Worm (Caenorhabditis elegans) whole organism, mixed stage, embryonic: Measurements from ENCODE around the gene F09B9.5.

Experiments used
- M03D4.4 ChIP-seq: sonication (generic microtip); optimal IDR thresholded peaks from 2 replicates; lab custom pipeline; 2017; ENCODE audit warnings: mild to moderate bottlenecking, missing genetic modification characterization, missing compliant biosample characterization
- bed-3 ChIP-seq: fragments of 200-800 bp; sonication (Bioruptor generic); optimal IDR thresholded peaks from 3 replicates; lab custom pipeline; 2018; ENCODE audit warnings: mild to moderate bottlenecking, missing genetic modification characterization, moderate library complexity, missing compliant biosample characterization
- blmp-1 ChIP-seq: fragments of 150-350 bp; optimal IDR thresholded peaks from 2 replicates; lab custom pipeline; 2014; ENCODE audit warnings: missing biosample characterization, missing genetic modification characterization
- ceh-39 ChIP-seq: fragments of 150-350 bp; optimal IDR thresholded peaks from 2 replicates; lab custom pipeline; 2014; ENCODE audit warnings: missing biosample characterization, missing genetic modification characterization
- ceh-43 ChIP-seq: fragments of 200-800 bp; sonication (Bioruptor generic); optimal IDR thresholded peaks from 2 replicates; lab custom pipeline; 2018; ENCODE audit warnings: mild to moderate bottlenecking, missing genetic modification characterization, moderate library complexity, missing compliant biosample characterization
- ceh-83 ChIP-seq: fragments of 200-800 bp; sonication (Bioruptor generic); optimal IDR thresholded peaks from 2 replicates; lab custom pipeline; 2018; ENCODE audit warnings: mild to moderate bottlenecking, missing genetic modification characterization, missing compliant biosample characterization
- ces-1 ChIP-seq: fragments of 150-350 bp; optimal IDR thresholded peaks from 2 replicates; lab custom pipeline; 2014; ENCODE audit warnings: missing biosample characterization, missing genetic modification reagents, missing genetic modification characterization
- cnd-1 ChIP-seq: fragments of 200-800 bp; sonication (Bioruptor generic); optimal IDR thresholded peaks from 2 replicates; lab custom pipeline; 2018; ENCODE audit warnings: mild to moderate bottlenecking, missing genetic modification characterization, missing compliant biosample characterization
- drap-1 ChIP-seq: fragments of 200-800 bp; sonication (Bioruptor generic); optimal IDR thresholded peaks from 3 replicates; lab custom pipeline; 2018; ENCODE audit warnings: mild to moderate bottlenecking, missing genetic modification characterization, missing compliant biosample characterization
- elt-1 ChIP-seq: sonication (generic microtip); optimal IDR thresholded peaks from 2 replicates; lab custom pipeline; 2017; ENCODE audit warnings: missing genetic modification characterization, mild to moderate bottlenecking, missing compliant biosample characterization, antibody characterized with exemption, moderate library complexity, borderline replicate concordance; ENCODE audit not compliant: insufficient read depth
- elt-3 ChIP-seq: fragments of 150-350 bp; optimal IDR thresholded peaks from 2 replicates; lab custom pipeline; 2014; ENCODE audit warnings: missing biosample characterization, missing genetic modification characterization
- flh-1 ChIP-seq: fragments of 200-800 bp; sonication (Bioruptor generic); optimal IDR thresholded peaks from 2 replicates; lab custom pipeline; 2018; ENCODE audit warnings: mild to moderate bottlenecking, missing genetic modification characterization, moderate library complexity, missing compliant biosample characterization
- ham-2 ChIP-seq: fragments of 200-800 bp; sonication (Bioruptor generic); optimal IDR thresholded peaks from 2 replicates; lab custom pipeline; 2018; ENCODE audit warnings: mild to moderate bottlenecking, missing genetic modification characterization, missing compliant biosample characterization
- hlh-1 ChIP-seq: fragments of 150-350 bp; optimal IDR thresholded peaks from 2 replicates; lab custom pipeline; 2014; ENCODE audit warnings: missing biosample characterization, missing genetic modification reagents, missing genetic modification characterization
- lin-13 ChIP-seq: fragments of 150-350 bp; optimal IDR thresholded peaks from 2 replicates; lab custom pipeline; 2014; ENCODE audit warnings: missing biosample characterization, missing genetic modification characterization
- lin-32 ChIP-seq: fragments of 200-800 bp; sonication (Bioruptor generic); optimal IDR thresholded peaks from 2 replicates; lab custom pipeline; 2018; ENCODE audit warnings: mild to moderate bottlenecking, missing genetic modification characterization, missing compliant biosample characterization
- lsy-2 ChIP-seq: fragments of 150-350 bp; optimal IDR thresholded peaks from 2 replicates; lab custom pipeline; 2014; ENCODE audit warnings: missing biosample characterization, missing genetic modification characterization
- mab-5 ChIP-seq: fragments of 150-350 bp; optimal IDR thresholded peaks from 2 replicates; lab custom pipeline; 2014; ENCODE audit warnings: missing biosample characterization, missing genetic modification characterization
- mep-1 ChIP-seq: fragments of 150-350 bp; optimal IDR thresholded peaks from 2 replicates; lab custom pipeline; 2017; ENCODE audit warnings: missing biosample characterization, missing genetic modification reagents, missing genetic modification characterization, inconsistent platforms
- mls-2 ChIP-seq: sonication (generic microtip); optimal IDR thresholded peaks from 2 replicates; lab custom pipeline; 2016; ENCODE audit warnings: mild to moderate bottlenecking, missing genetic modification characterization, moderate library complexity, missing compliant biosample characterization
- nhr-12 ChIP-seq: fragments of 150-350 bp; optimal IDR thresholded peaks from 2 replicates; lab custom pipeline; 2014; ENCODE audit warnings: missing biosample characterization, missing genetic modification characterization
- nhr-2 ChIP-seq: fragments of 150-350 bp; optimal IDR thresholded peaks from 2 replicates; lab custom pipeline; 2014; ENCODE audit warnings: missing biosample characterization, missing genetic modification characterization
- nhr-237 ChIP-seq: fragments of 150-350 bp; optimal IDR thresholded peaks from 2 replicates; lab custom pipeline; 2014; ENCODE audit warnings: missing biosample characterization, missing genetic modification characterization
- nhr-28 ChIP-seq: fragments of 150-350 bp; optimal IDR thresholded peaks from 2 replicates; lab custom pipeline; 2014; ENCODE audit warnings: missing biosample characterization, missing genetic modification characterization
- nhr-76 ChIP-seq: sonication (generic microtip); optimal IDR thresholded peaks from 2 replicates; lab custom pipeline; 2017; ENCODE audit warnings: missing biosample characterization, missing genetic modification characterization
- pha-4 ChIP-seq: fragments of 150-350 bp; optimal IDR thresholded peaks from 2 replicates; lab custom pipeline; 2018; ENCODE audit warnings: missing biosample characterization, missing genetic modification reagents, missing genetic modification characterization
- sem-2 ChIP-seq: fragments of 200-800 bp; sonication (Bioruptor generic); optimal IDR thresholded peaks from 2 replicates; lab custom pipeline; 2018; ENCODE audit warnings: mild to moderate bottlenecking, missing genetic modification characterization, missing compliant biosample characterization
- snpc-4 ChIP-seq: fragments of 150-350 bp; optimal IDR thresholded peaks from 2 replicates; lab custom pipeline; 2014; ENCODE audit warnings: missing biosample characterization, missing genetic modification characterization
- sptf-1 ChIP-seq: sonication (generic microtip); optimal IDR thresholded peaks from 2 replicates; lab custom pipeline; 2017; ENCODE audit warnings: mild to moderate bottlenecking, missing genetic modification characterization, moderate library complexity, missing compliant biosample characterization
- tbx-8 ChIP-seq: fragments of 200-800 bp; sonication (Bioruptor generic); optimal IDR thresholded peaks from 2 replicates; lab custom pipeline; 2018; ENCODE audit warnings: mild to moderate bottlenecking, missing genetic modification characterization, moderate library complexity, missing compliant biosample characterization
- unc-120 ChIP-seq: sonication (generic microtip); optimal IDR thresholded peaks from 2 replicates; lab custom pipeline; 2017; ENCODE audit warnings: missing genetic modification characterization, missing compliant biosample characterization; ENCODE audit not compliant: poor library complexity, severe bottlenecking
- unc-39 ChIP-seq: fragments of 150-350 bp; optimal IDR thresholded peaks from 2 replicates; lab custom pipeline; 2014; ENCODE audit warnings: missing biosample characterization, missing genetic modification characterization
- unc-62 ChIP-seq: fragments of 150-350 bp; optimal IDR thresholded peaks from 2 replicates; lab custom pipeline; 2014; ENCODE audit warnings: missing biosample characterization, missing genetic modification reagents, missing genetic modification characterization
- zip-8 ChIP-seq: fragments of 150-350 bp; optimal IDR thresholded peaks from 2 replicates; lab custom pipeline; 2014; ENCODE audit warnings: missing biosample characterization, missing genetic modification characterization
- ztf-11 ChIP-seq: fragments of 150-350 bp; optimal IDR thresholded peaks from 2 replicates; lab custom pipeline; 2014; ENCODE audit warnings: missing biosample characterization, missing genetic modification characterization

The F09B9.5 gene

ce11 chrX:10188493-10188895, 33.9 kb downstream of the F09B9.5 start:
- TF ChIP-seq nhr-76 (tag; lab: Kevin White, UChicago), result no peak
- no peak for TF ChIP-seq nhr-12 (tag; lab: Kevin White, UChicago)
- peak; percentile 87 for TF ChIP-seq unc-120 (tag; lab: Kevin White, UChicago)
- TF ChIP-seq pha-4 (tag; lab: Kevin White, UChicago), result no peak
- no peak for TF ChIP-seq tbx-8 (GFP tag; lab: Kevin White, UChicago)
- TF ChIP-seq elt-1 (tag; lab: Kevin White, UChicago), result no peak
- TF ChIP-seq ces-1 (GFP tag; lab: Kevin White, UChicago), result peak; percentile 35
- TF ChIP-seq drap-1 (GFP tag; lab: Kevin White, UChicago), result peak; percentile 50
- TF ChIP-seq hlh-1 (tag; lab: Kevin White, UChicago), result peak; percentile 29
- TF ChIP-seq lin-32 (GFP tag; lab: Kevin White, UChicago), result no peak
- TF ChIP-seq sptf-1 (tag; lab: Kevin White, UChicago), result peak; percentile 64
- no peak for TF ChIP-seq blmp-1 (tag; lab: Kevin White, UChicago)
- TF ChIP-seq lsy-2 (tag; lab: Kevin White, UChicago), result no peak
- TF ChIP-seq flh-1 (GFP tag; lab: Kevin White, UChicago), result peak; percentile 8
- TF ChIP-seq ham-2 (GFP tag; lab: Kevin White, UChicago), result peak; percentile 43
- TF ChIP-seq unc-62 (GFP tag; lab: Kevin White, UChicago), result no peak
- TF ChIP-seq elt-3 (tag; lab: Kevin White, UChicago), result no peak
- no peak for TF ChIP-seq mab-5 (tag; lab: Kevin White, UChicago)
- no peak for TF ChIP-seq zip-8 (tag; lab: Kevin White, UChicago)
- no peak for TF ChIP-seq ceh-43 (GFP tag; lab: Kevin White, UChicago)
- no peak for TF ChIP-seq nhr-28 (tag; lab: Kevin White, UChicago)
- no peak for TF ChIP-seq sem-2 (GFP tag; lab: Kevin White, UChicago)
- peak; percentile 63 for TF ChIP-seq ztf-11 (tag; lab: Kevin White, UChicago)
- TF ChIP-seq M03D4.4 (tag; lab: Kevin White, UChicago), result peak; percentile 71
- peak; percentile 49 for TF ChIP-seq ceh-83
- TF ChIP-seq mls-2 (tag; lab: Kevin White, UChicago), result peak; percentile 82
- no peak for TF ChIP-seq bed-3 (GFP tag; lab: Kevin White, UChicago)
- no peak for TF ChIP-seq ceh-39 (tag; lab: Kevin White, UChicago)
- peak; percentile 67 for TF ChIP-seq nhr-2 (tag; lab: Kevin White, UChicago)
- TF ChIP-seq unc-39, result peak; percentile 48
- TF ChIP-seq nhr-237, result no peak
- TF ChIP-seq cnd-1 (tag; lab: Kevin White, UChicago), result peak; percentile 66
- TF ChIP-seq snpc-4 (tag; lab: Kevin White, UChicago), result no peak
- TF ChIP-seq mep-1, result peak; percentile 46
- TF ChIP-seq lin-13 (tag; lab: Kevin White, UChicago), result no peak
- TF ChIP-seq, all 35 proteins: peak for 15

DNA sequence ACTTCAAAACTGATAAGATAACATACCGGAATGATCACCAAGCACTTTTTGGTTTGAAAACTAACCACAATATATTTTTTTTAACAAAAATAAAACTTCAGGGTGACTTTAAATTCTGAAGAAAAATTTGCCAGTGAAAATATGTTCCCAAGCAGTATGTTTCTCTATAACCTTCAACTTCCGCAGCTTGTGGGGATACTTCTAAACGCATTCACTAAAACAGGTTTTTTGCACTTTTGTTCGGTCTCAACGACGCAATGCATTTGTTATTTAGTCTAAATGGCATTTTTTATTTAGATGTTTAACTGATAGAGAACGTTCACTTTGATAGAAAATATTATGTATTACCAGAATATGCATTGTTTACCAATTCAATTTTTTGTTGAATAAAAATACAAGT, 34.6 kb downstream of the F09B9.5 start:
- TF ChIP-seq nhr-2 (tag; lab: Kevin White, UChicago), result no peak
- no peak for TF ChIP-seq zip-8 (tag; lab: Kevin White, UChicago)
- no peak for TF ChIP-seq elt-3 (tag; lab: Kevin White, UChicago)
- no peak for TF ChIP-seq tbx-8 (GFP tag; lab: Kevin White, UChicago)
- TF ChIP-seq nhr-28 (tag; lab: Kevin White, UChicago), result no peak
- no peak for TF ChIP-seq unc-120 (tag; lab: Kevin White, UChicago)
- TF ChIP-seq ztf-11 (tag; lab: Kevin White, UChicago), result no peak
- TF ChIP-seq nhr-76 (tag; lab: Kevin White, UChicago), result no peak
- no peak for TF ChIP-seq nhr-237
- TF ChIP-seq bed-3 (GFP tag; lab: Kevin White, UChicago), result no peak
- no peak for TF ChIP-seq snpc-4 (tag; lab: Kevin White, UChicago)
- TF ChIP-seq sem-2 (GFP tag; lab: Kevin White, UChicago), result no peak
- TF ChIP-seq ces-1 (GFP tag; lab: Kevin White, UChicago), result no peak
- no peak for TF ChIP-seq flh-1 (GFP tag; lab: Kevin White, UChicago)
- no peak for TF ChIP-seq pha-4 (tag; lab: Kevin White, UChicago)
- TF ChIP-seq hlh-1 (tag; lab: Kevin White, UChicago), result no peak
- TF ChIP-seq elt-1 (tag; lab: Kevin White, UChicago), result no peak
- no peak for TF ChIP-seq lin-13 (tag; lab: Kevin White, UChicago)
- TF ChIP-seq nhr-12 (tag; lab: Kevin White, UChicago), result no peak
- TF ChIP-seq ceh-83, result no peak
